Fruit fly (Drosophila melanogaster) whole organism, embryonic: ENCODE measurements around the gene CG5390.
A peak's percentile ranks its signal among the peaks of the same experiment; 100 is the strongest.

Experiments
- Ada2b ChIP-seq: fragments of 200-800 bp; sonication (Bioruptor generic); IDR thresholded peaks from 2 replicates; pipeline ENCODE4 v1.3.6; 2022; ENCODE audit warnings: missing biosample characterization, missing genetic modification characterization
- CG10209 ChIP-seq: fragments of 200-800 bp; sonication (Bioruptor generic); optimal IDR thresholded peaks from 3 replicates; lab custom pipeline; 2017; ENCODE audit warnings: missing biosample characterization, mild to moderate bottlenecking, missing genetic modification characterization, missing genetic modification reagents
- CG1024 ChIP-seq: fragments of 200-800 bp; sonication (Bioruptor generic); IDR thresholded peaks from 2 replicates; pipeline ENCODE4 v1.3.6; 2022; ENCODE audit warnings: missing biosample characterization, missing genetic modification characterization
- CG10543 ChIP-seq: fragments of 200-800 bp; sonication (Bioruptor generic); optimal IDR thresholded peaks from 3 replicates; lab custom pipeline; 2017; ENCODE audit warnings: missing biosample characterization, mild to moderate bottlenecking, missing genetic modification characterization, moderate library complexity
- CG12236 ChIP-seq: fragments of 200-800 bp; sonication (Bioruptor generic); optimal IDR thresholded peaks from 2 replicates; lab custom pipeline; 2016; ENCODE audit warnings: missing biosample characterization, missing genetic modification characterization
- CG12299 ChIP-seq: fragments of 200-800 bp; sonication (Bioruptor generic); optimal IDR thresholded peaks from 2 replicates; lab custom pipeline; 2018; ENCODE audit warnings: missing biosample characterization, mild to moderate bottlenecking, missing genetic modification characterization
- CG1603 ChIP-seq: fragments of 200-800 bp; sonication (Bioruptor generic); optimal IDR thresholded peaks from 2 replicates; lab custom pipeline; 2019; ENCODE audit warnings: missing biosample characterization, mild to moderate bottlenecking, missing genetic modification characterization, moderate library complexity
- CG16779 ChIP-seq: fragments of 200-800 bp; sonication (Bioruptor generic); IDR thresholded peaks from 2 replicates; pipeline ENCODE4 v1.3.6; 2022; ENCODE audit warnings: missing biosample characterization, missing genetic modification characterization
- CG17328 ChIP-seq: fragments of 200-800 bp; sonication (Bioruptor generic); IDR thresholded peaks from 2 replicates; pipeline ENCODE4 v1.3.6; 2022; ENCODE audit warnings: missing biosample characterization, missing genetic modification characterization
- CG17568 ChIP-seq: fragments of 200-800 bp; sonication (Bioruptor generic); optimal IDR thresholded peaks from 2 replicates; lab custom pipeline; 2018; ENCODE audit warnings: missing biosample characterization, mild to moderate bottlenecking, missing genetic modification characterization, moderate library complexity
- CG17612 ChIP-seq: fragments of 200-800 bp; sonication (Bioruptor generic); IDR thresholded peaks from 2 replicates; pipeline ENCODE4 v1.3.6; 2022; ENCODE audit warnings: missing biosample characterization, missing genetic modification characterization
- CG17802 ChIP-seq: fragments of 200-800 bp; sonication (Bioruptor generic); optimal IDR thresholded peaks from 2 replicates; lab custom pipeline; 2018; ENCODE audit warnings: missing biosample characterization, mild to moderate bottlenecking, missing genetic modification characterization, moderate library complexity
- CG2875 ChIP-seq: fragments of 200-800 bp; sonication (Bioruptor generic); optimal IDR thresholded peaks from 2 replicates; lab custom pipeline; 2017; ENCODE audit warnings: missing biosample characterization, mild to moderate bottlenecking, missing genetic modification characterization, missing genetic modification reagents
- CG30020 ChIP-seq: fragments of 200-800 bp; optimal IDR thresholded peaks from 2 replicates; lab custom pipeline; 2019; ENCODE audit warnings: missing biosample characterization, mild to moderate bottlenecking, missing genetic modification characterization, moderate library complexity
- CG30403 ChIP-seq: fragments of 200-800 bp; sonication (Bioruptor generic); optimal IDR thresholded peaks from 3 replicates; lab custom pipeline; 2016; ENCODE audit warnings: missing biosample characterization, missing genetic modification characterization
- CG32767 ChIP-seq: fragments of 200-800 bp; sonication (Bioruptor generic); IDR thresholded peaks from 2 replicates; pipeline ENCODE4 v1.3.6; 2022; ENCODE audit warnings: missing biosample characterization, missing genetic modification characterization
- CG4424 ChIP-seq: fragments of 200-800 bp; sonication (Bioruptor generic); optimal IDR thresholded peaks from 3 replicates; lab custom pipeline; 2016; ENCODE audit warnings: missing biosample characterization, missing genetic modification characterization
- CG4617 ChIP-seq: fragments of 200-800 bp; sonication (Bioruptor generic); optimal IDR thresholded peaks from 3 replicates; lab custom pipeline; 2016; ENCODE audit warnings: missing biosample characterization, missing genetic modification characterization, borderline replicate concordance
- CG7271 ChIP-seq: fragments of 200-800 bp; sonication (Bioruptor generic); optimal IDR thresholded peaks from 2 replicates; lab custom pipeline; 2018; ENCODE audit warnings: missing biosample characterization, mild to moderate bottlenecking, missing genetic modification characterization, moderate library complexity
- CG7372 ChIP-seq: fragments of 200-800 bp; sonication (Bioruptor generic); IDR thresholded peaks from 2 replicates; pipeline ENCODE4 v1.3.6; 2022; ENCODE audit warnings: missing biosample characterization, missing genetic modification characterization
- CG7556 ChIP-seq: fragments of 200-800 bp; sonication (Bioruptor generic); optimal IDR thresholded peaks from 2 replicates; lab custom pipeline; 2017; ENCODE audit warnings: missing biosample characterization, mild to moderate bottlenecking, missing genetic modification characterization
- CG7786 ChIP-seq: fragments of 200-800 bp; sonication (Bioruptor generic); optimal IDR thresholded peaks from 2 replicates; lab custom pipeline; 2016; ENCODE audit warnings: missing biosample characterization, missing genetic modification characterization
- CG7963 ChIP-seq: fragments of 200-800 bp; sonication (Bioruptor generic); IDR thresholded peaks from 3 replicates; pipeline ENCODE4 v1.3.6; 2022; ENCODE audit warnings: missing biosample characterization, missing genetic modification characterization; ENCODE audit not compliant: partially characterized antibody
- CrebB ChIP-seq: fragments of 200-800 bp; sonication (Bioruptor generic); optimal IDR thresholded peaks from 3 replicates; lab custom pipeline; 2018; ENCODE audit warnings: missing biosample characterization, mild to moderate bottlenecking, missing genetic modification characterization
- D19A ChIP-seq: fragments of 200-800 bp; optimal IDR thresholded peaks from 3 replicates; lab custom pipeline; 2019; ENCODE audit warnings: missing biosample characterization, mild to moderate bottlenecking, missing genetic modification characterization, moderate library complexity
- Doc3 ChIP-seq: fragments of 200-800 bp; sonication (Bioruptor generic); IDR thresholded peaks from 3 replicates; pipeline ENCODE4 v1.3.6; 2022; ENCODE audit warnings: missing biosample characterization, missing genetic modification characterization; ENCODE audit not compliant: partially characterized antibody
- Dref ChIP-seq: fragments of 200-800 bp; sonication (Bioruptor generic); IDR thresholded peaks from 2 replicates; pipeline ENCODE4 v1.3.6; 2022; ENCODE audit warnings: missing biosample characterization, missing genetic modification characterization
- H15 ChIP-seq: fragments of 200-800 bp; sonication (Bioruptor generic); IDR thresholded peaks from 3 replicates; pipeline ENCODE4 v1.3.6; 2022; ENCODE audit warnings: missing biosample characterization, missing genetic modification characterization
- MESR4 ChIP-seq: fragments of 200-800 bp; sonication (Bioruptor generic); optimal IDR thresholded peaks from 2 replicates; lab custom pipeline; 2018; ENCODE audit warnings: missing biosample characterization, mild to moderate bottlenecking, missing genetic modification characterization, moderate library complexity
- Ravus ChIP-seq: fragments of 200-800 bp; sonication (Bioruptor generic); IDR thresholded peaks from 2 replicates; pipeline ENCODE4 v1.3.6; 2022; ENCODE audit warnings: missing biosample characterization, missing genetic modification characterization
- Tbp ChIP-seq: fragments of >200 bp; optimal IDR thresholded peaks from 2 replicates; lab custom pipeline; 2018; ENCODE audit warnings: missing biosample characterization, missing genetic modification characterization
- Trl ChIP-seq, 3 experiments: fragments of >200 bp in 2 of 3; fragments of 200-800 bp in 1 of 3; sonication (Bioruptor generic) in 1 of 3; optimal IDR thresholded peaks; 2 replicates in 1 of 3; 3 replicates in 2 of 3; lab custom pipeline; 2016 to 2017; ENCODE audit warnings: missing biosample characterization in 1 of 3, missing genetic modification characterization in 1 of 3
- bigmax ChIP-seq: fragments of 200-800 bp; sonication (Bioruptor generic); optimal IDR thresholded peaks from 2 replicates; lab custom pipeline; 2018; ENCODE audit warnings: missing biosample characterization, mild to moderate bottlenecking, missing genetic modification characterization
- br ChIP-seq: fragments of >200 bp; optimal IDR thresholded peaks from 2 replicates; lab custom pipeline; 2017
- cg ChIP-seq: fragments of 200-800 bp; sonication (Bioruptor generic); optimal IDR thresholded peaks from 3 replicates; lab custom pipeline; 2019; ENCODE audit warnings: missing biosample characterization, mild to moderate bottlenecking, missing genetic modification characterization, moderate library complexity
- chm ChIP-seq: fragments of 200-800 bp; sonication (Bioruptor generic); IDR thresholded peaks from 2 replicates; pipeline ENCODE4 v1.3.6; 2022; ENCODE audit warnings: missing biosample characterization, missing genetic modification characterization
- corto ChIP-seq: fragments of 200-800 bp; sonication (Bioruptor generic); optimal IDR thresholded peaks from 2 replicates; lab custom pipeline; 2016; ENCODE audit warnings: missing biosample characterization, mild to moderate bottlenecking, missing genetic modification characterization, moderate library complexity
- dmrt11E ChIP-seq: fragments of 200-800 bp; sonication (Bioruptor generic); optimal IDR thresholded peaks from 3 replicates; lab custom pipeline; 2018; ENCODE audit warnings: missing biosample characterization, mild to moderate bottlenecking, missing genetic modification characterization, moderate library complexity
- eve ChIP-seq, 2 experiments: fragments of >200 bp; optimal IDR thresholded peaks; 2 replicates each; lab custom pipeline; 2017; ENCODE audit warnings: missing biosample characterization in 2 of 2, missing genetic modification characterization in 2 of 2
- fd96Cb ChIP-seq: fragments of 200-800 bp; sonication (Bioruptor generic); optimal IDR thresholded peaks from 2 replicates; lab custom pipeline; 2018; ENCODE audit warnings: missing biosample characterization, mild to moderate bottlenecking, missing genetic modification characterization, moderate library complexity
- ftz-f1 ChIP-seq: fragments of 200-800 bp; sonication (Bioruptor generic); optimal IDR thresholded peaks from 2 replicates; lab custom pipeline; 2016; ENCODE audit warnings: missing biosample characterization, missing genetic modification characterization
- grn ChIP-seq: fragments of 200-800 bp; sonication (Bioruptor generic); optimal IDR thresholded peaks from 3 replicates; lab custom pipeline; 2017; ENCODE audit warnings: missing biosample characterization, missing genetic modification characterization
- lilli ChIP-seq: fragments of 200-800 bp; sonication (Bioruptor generic); optimal IDR thresholded peaks from 3 replicates; lab custom pipeline; 2016; ENCODE audit warnings: missing biosample characterization, missing genetic modification characterization
- mirr ChIP-seq: fragments of 200-800 bp; sonication (Bioruptor generic); optimal IDR thresholded peaks from 3 replicates; lab custom pipeline; 2018; ENCODE audit warnings: missing biosample characterization, mild to moderate bottlenecking, missing genetic modification characterization
- nmo ChIP-seq: fragments of 200-800 bp; sonication (Bioruptor generic); optimal IDR thresholded peaks from 2 replicates; lab custom pipeline; 2018; ENCODE audit warnings: missing biosample characterization, mild to moderate bottlenecking, missing genetic modification characterization, moderate library complexity
- nom ChIP-seq: fragments of 200-800 bp; sonication (Bioruptor generic); optimal IDR thresholded peaks from 2 replicates; lab custom pipeline; 2017; ENCODE audit warnings: missing biosample characterization, missing genetic modification characterization, mild to moderate bottlenecking, moderate library complexity, missing genetic modification reagents
- p53 ChIP-seq: fragments of 200-800 bp; sonication (Bioruptor generic); optimal IDR thresholded peaks from 2 replicates; lab custom pipeline; 2016; ENCODE audit warnings: missing biosample characterization, missing genetic modification characterization
- pzg ChIP-seq: fragments of 200-800 bp; sonication (Bioruptor generic); optimal IDR thresholded peaks from 3 replicates; lab custom pipeline; 2018; ENCODE audit warnings: missing biosample characterization, mild to moderate bottlenecking, missing genetic modification characterization, moderate library complexity
- scrt ChIP-seq: fragments of 200-800 bp; sonication (Bioruptor generic); optimal IDR thresholded peaks from 2 replicates; lab custom pipeline; 2018; ENCODE audit warnings: missing biosample characterization, mild to moderate bottlenecking, missing genetic modification characterization, moderate library complexity
- slbo ChIP-seq: fragments of 200-800 bp; sonication (Bioruptor generic); IDR thresholded peaks from 2 replicates; pipeline ENCODE4 v1.3.6; 2022; ENCODE audit warnings: missing biosample characterization, missing genetic modification characterization
- wek ChIP-seq: fragments of 200-800 bp; sonication (Bioruptor generic); optimal IDR thresholded peaks from 3 replicates; lab custom pipeline; 2018; ENCODE audit warnings: missing biosample characterization, mild to moderate bottlenecking, missing genetic modification characterization, moderate library complexity

CG5390 gene

DNA sequence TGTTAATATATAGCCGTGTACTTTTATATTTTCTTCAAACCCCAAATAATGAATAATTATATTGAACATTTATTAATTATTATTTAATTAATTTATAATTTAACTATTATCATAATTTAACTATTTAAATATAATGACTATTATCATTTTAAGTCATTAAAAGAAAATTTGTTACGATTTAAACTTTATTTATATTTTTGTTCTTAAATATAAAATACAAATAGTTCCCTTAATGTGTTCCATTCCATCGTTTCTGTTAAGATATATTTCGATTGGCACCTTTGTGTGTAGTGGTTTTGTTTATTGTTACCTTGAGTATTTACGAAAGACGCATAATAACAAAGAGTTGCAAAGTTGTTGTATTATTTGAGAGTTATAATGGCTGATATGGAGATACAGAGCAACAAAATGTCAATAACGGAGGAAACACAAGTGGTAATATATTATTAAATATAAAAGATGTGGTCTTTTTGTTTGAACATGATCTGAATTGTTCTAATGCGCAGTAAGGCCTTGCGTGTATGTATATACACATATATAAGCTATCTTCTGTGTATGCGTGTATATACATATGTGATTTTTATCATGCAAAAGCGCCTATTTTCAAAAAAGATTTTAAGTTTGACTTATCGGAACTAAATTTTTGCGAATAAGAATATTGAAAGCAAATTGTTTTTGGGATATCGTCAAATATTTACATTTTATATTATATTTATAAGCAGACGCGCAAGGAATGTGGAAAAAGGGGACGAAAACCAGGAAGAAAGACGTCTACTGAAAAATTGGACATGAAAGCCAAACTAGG, 42.4 kb downstream of the CG5390 start, which contains the start of gene REPTOR-BP (continued):
- no peak for TF ChIP-seq Doc3 (GFP tag; lab: Robert Waterston, UW)
- peak; percentile 99 for TF ChIP-seq CG1603
- no peak for TF ChIP-seq CG17328
- peak; percentile 76 for TF ChIP-seq corto (GFP tag; lab: Kevin White, UChicago)
- no peak for TF ChIP-seq scrt
- no peak for TF ChIP-seq slbo (GFP tag; lab: Robert Waterston, UW)
- TF ChIP-seq mirr (GFP tag; lab: Kevin White, UChicago): no peak
- no peak for TF ChIP-seq br
- no peak for TF ChIP-seq CG7963 (GFP tag; lab: Robert Waterston, UW)
- no peak for TF ChIP-seq D19A
- no peak for TF ChIP-seq chm (GFP tag; lab: Robert Waterston, UW)
- TF ChIP-seq pzg (GFP tag; lab: Kevin White, UChicago): peak; percentile 22
- TF ChIP-seq bigmax: no peak
- TF ChIP-seq CG16779 (GFP tag; lab: Robert Waterston, UW): no peak
- TF ChIP-seq wek (GFP tag; lab: Kevin White, UChicago): peak; percentile 47
- TF ChIP-seq CG12299 (tag; lab: Kevin White, UChicago): no peak
- peak; percentile 5 for TF ChIP-seq CG4617 (GFP tag; lab: Kevin White, UChicago)
- peak; percentile 53; the same call in 1 of the 2 replicates for TF ChIP-seq CG32767 (GFP tag; lab: Robert Waterston, UW)
- peak in 1 of 2 experiments; percentile 44 for TF ChIP-seq eve (GFP tag; optimal IDR thresholded peaks at IDR 0.05; lab: Kevin White, UChicago)
- no peak for TF ChIP-seq CrebB
- TF ChIP-seq CG2875: no peak
- no peak for TF ChIP-seq CG7372 (GFP tag; lab: Robert Waterston, UW)
- TF ChIP-seq p53 (GFP tag; lab: Kevin White, UChicago): no peak
- no peak for TF ChIP-seq CG12236 (GFP tag; lab: Kevin White, UChicago)
- no peak for TF ChIP-seq Ravus (GFP tag; lab: Robert Waterston, UW)
- no peak for TF ChIP-seq CG30403 (GFP tag; lab: Kevin White, UChicago)
- no peak for TF ChIP-seq CG10543 (GFP tag; lab: Kevin White, UChicago)
- peak; percentile 14 for TF ChIP-seq CG17568
- peak; percentile 6 for TF ChIP-seq nom (GFP tag; lab: Kevin White, UChicago)
- no peak for TF ChIP-seq CG17612 (GFP tag; lab: Robert Waterston, UW)
- TF ChIP-seq grn (GFP tag; lab: Kevin White, UChicago): no peak
- no peak for TF ChIP-seq H15
- no peak for TF ChIP-seq dmrt11E
- no peak for TF ChIP-seq Ada2b (GFP tag; lab: Robert Waterston, UW)

DNA sequence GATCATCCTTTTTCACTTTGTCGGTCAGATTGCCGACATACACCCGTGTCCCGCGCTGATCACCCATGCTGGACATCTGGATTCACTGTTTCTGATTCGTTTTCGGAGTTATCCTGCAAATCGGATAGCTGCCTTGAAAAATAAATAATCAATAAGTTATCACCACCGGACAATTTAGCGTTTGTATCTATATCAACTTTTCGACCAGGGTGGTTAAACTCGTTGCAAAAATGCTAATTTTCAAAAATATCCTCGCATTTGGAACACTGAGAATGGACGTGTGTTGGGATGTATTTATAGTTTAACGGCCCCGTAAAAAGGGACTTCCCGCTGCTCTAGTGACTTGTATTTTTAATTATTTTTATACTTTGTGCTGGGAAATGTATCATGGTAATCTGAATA, 43.0 kb downstream of the CG5390 start, which contains the start of gene Rsf1:
Gene Rsf1 (minus strand): TSS at position 212 of the 402 bp plus-strand sequence.
- TF ChIP-seq nmo (peak; percentile 21), fd96Cb (tag; lab: Kevin White, UChicago) (no peak), MESR4 (GFP tag; lab: Kevin White, UChicago) (peak; percentile 97), CG4424 (GFP tag; lab: Kevin White, UChicago) (no peak), CG7786 (no peak), CG10209 (GFP tag; lab: Kevin White, UChicago) (no peak), CG1024 (GFP tag; lab: Robert Waterston, UW) (peak; percentile 86), CG17802 (peak; percentile 89), Tbp (no peak), CG7271 (no peak), CG30020 (tag; lab: Kevin White, UChicago) (peak; percentile 98), bigmax (no peak), Dref (GFP tag; lab: Robert Waterston, UW) (no peak), cg (no peak), CG7556 (GFP tag; lab: Kevin White, UChicago) (no peak), lilli (GFP tag; lab: Kevin White, UChicago) (no peak), Trl (optimal IDR thresholded peaks at IDR 0.05; lab: Kevin White, UChicago) (no peak), Trl (GFP tag; optimal IDR thresholded peaks at IDR 0.05; lab: Kevin White, UChicago) (no peak), ftz-f1 (GFP tag; lab: Kevin White, UChicago) (no peak)
